Fruit fly (Drosophila melanogaster): ENCODE data around the gene PolD2.

dm6 chr3L:1754935-1755334 lies 20.5 kb upstream of the PolD2 start:
- TF ChIP-seq Myc (optimal IDR thresholded peaks at IDR 0.05) (no peak), h (optimal IDR thresholded peaks at IDR 0.05) (no peak)
